Fruit fly (Drosophila melanogaster): ENCODE data around the gene ltl.
"Not testable (repeated sequence)": the region's sequence is repeated elsewhere in the genome, so short reads cannot be mapped to it uniquely, and the experiment has no call there.

ltl gene

dm6 chr3L:7518351-7519102 is at the start of gene ltl:
TSS of gene ltl (plus strand) at chr3L:7518997.
- TF ChIP-seq CG7101 (tag; optimal IDR thresholded peaks at IDR 0.05): no peak
- TF ChIP-seq cic (GFP tag; optimal IDR thresholded peaks at IDR 0.05): peak; percentile 18

dm6 chr3L:7470202-7470601 is 48.6 kb upstream of the ltl start, which contains the start of gene CG8543:
TSS of gene CG8543 (minus strand) at chr3L:7470302.
- no peak for TF ChIP-seq CG7045 (GFP tag; optimal IDR thresholded peaks at IDR 0.05)
- TF ChIP-seq CG12768 (GFP tag; optimal IDR thresholded peaks at IDR 0.05): no peak
- no peak for TF ChIP-seq cic (GFP tag; optimal IDR thresholded peaks at IDR 0.05)
- TF ChIP-seq kay (GFP tag; ENCODE audit: borderline replicate concordance): no peak
- TF ChIP-seq CG1620 (GFP tag; optimal IDR thresholded peaks at IDR 0.05): no peak
- TF ChIP-seq Mnt (GFP tag; optimal IDR thresholded peaks at IDR 0.05): no peak
- no peak for TF ChIP-seq Hr96 (GFP tag; optimal IDR thresholded peaks at IDR 0.05)
- TF ChIP-seq pad (GFP tag; optimal IDR thresholded peaks at IDR 0.05): no peak

dm6 chr3L:7471259-7471658 is 47.5 kb upstream of the ltl start, which contains the start of gene CG8541:
TSS of gene CG8541 (plus strand) at chr3L:7471559.
- no peak for TF ChIP-seq toe (GFP tag; optimal IDR thresholded peaks at IDR 0.05)
- no peak for TF ChIP-seq cnc (optimal IDR thresholded peaks at IDR 0.05)
- TF ChIP-seq Clk (GFP tag; optimal IDR thresholded peaks at IDR 0.05): no peak
- TF ChIP-seq CG7045 (GFP tag; optimal IDR thresholded peaks at IDR 0.05): no peak
- no peak for TF ChIP-seq cic (GFP tag; optimal IDR thresholded peaks at IDR 0.05)
- TF ChIP-seq kay (GFP tag; ENCODE audit: borderline replicate concordance): no peak
- no peak for TF ChIP-seq CG11617 (GFP tag; optimal IDR thresholded peaks at IDR 0.05)
- TF ChIP-seq ovo (GFP tag; optimal IDR thresholded peaks at IDR 0.05): no peak

DNA sequence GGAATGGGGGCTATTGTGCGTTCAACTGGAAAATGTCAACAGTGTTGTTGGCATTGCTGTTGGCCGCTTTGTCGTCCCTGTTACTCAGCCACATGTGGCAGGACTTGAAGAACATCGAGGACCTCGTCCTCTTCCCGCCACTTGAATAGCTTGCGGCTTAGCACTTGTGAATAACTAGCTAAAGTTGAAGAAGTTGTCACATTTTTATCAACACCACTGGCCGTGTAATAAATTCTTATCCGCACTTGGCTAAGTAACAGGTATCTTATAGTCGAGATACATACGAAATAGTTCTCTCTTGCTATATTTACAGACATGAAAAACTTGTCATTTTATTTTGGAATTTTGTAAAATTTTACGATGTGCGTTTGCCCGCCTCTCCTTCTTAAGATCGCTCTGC is 43.5 kb upstream of the ltl start, which contains the start of gene CG43292:
Gene CG43292, plus strand, starts transcription at position 301 of the 400 bp plus-strand sequence.
- TF ChIP-seq CG1620 (GFP tag; optimal IDR thresholded peaks at IDR 0.05): no peak

DNA sequence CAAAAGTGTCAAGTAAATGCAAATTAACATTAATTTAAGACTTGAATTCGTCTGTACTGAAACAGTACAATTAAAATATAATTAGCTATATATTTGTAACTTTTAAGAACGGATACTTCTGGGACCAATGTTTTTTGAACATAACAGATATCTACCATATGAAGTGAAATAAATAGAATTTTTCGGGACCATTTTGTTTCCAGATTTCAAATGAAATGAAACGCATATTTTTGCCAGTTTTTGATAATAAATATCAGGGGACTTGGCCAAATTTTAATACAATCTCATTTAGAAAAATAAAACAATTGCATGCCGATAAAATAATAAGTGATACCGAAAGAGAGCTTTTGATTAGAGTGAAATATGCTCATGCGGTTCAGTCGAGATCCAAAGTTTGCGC is 33.1 kb upstream of the ltl start, which contains the start of gene mthl6:
Gene mthl6, plus strand, starts transcription at position 301 of the 400 bp plus-strand sequence.
- TF ChIP-seq Hr96 (GFP tag; optimal IDR thresholded peaks at IDR 0.05) (no peak), kay (GFP tag; ENCODE audit: borderline replicate concordance) (peak; percentile 22), CG1620 (GFP tag; optimal IDR thresholded peaks at IDR 0.05) (no peak)

DNA sequence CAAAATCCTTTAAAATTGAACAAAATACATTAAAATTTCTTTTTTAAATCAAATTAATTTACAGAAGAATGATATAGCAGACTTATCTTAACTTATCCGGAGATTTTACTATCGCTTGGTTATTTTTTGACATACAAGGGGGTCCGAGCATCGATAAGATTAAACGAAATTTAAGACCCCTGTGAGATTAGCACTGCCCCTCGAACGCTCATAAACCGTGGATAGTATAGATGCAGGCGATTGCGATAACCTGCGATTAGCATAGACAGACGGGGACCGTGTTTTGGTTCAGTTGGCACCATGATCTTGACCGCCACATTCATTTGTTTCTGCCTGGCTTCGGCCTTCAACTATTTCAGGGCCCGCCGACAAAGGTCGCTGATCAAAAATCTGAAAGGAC is 27.2 kb upstream of the ltl start, which contains the start of gene Cyp316a1:
Gene Cyp316a1, plus strand, starts transcription at position 301 of the 400 bp plus-strand sequence.
- TF ChIP-seq CG5204 (GFP tag; optimal IDR thresholded peaks at IDR 0.05): no peak
- TF ChIP-seq Crg-1 (GFP tag; optimal IDR thresholded peaks at IDR 0.05): no peak
- no peak for TF ChIP-seq CG7045 (GFP tag; optimal IDR thresholded peaks at IDR 0.05)
- TF ChIP-seq cnc (optimal IDR thresholded peaks at IDR 0.05): no peak
- TF ChIP-seq CG11617 (GFP tag; optimal IDR thresholded peaks at IDR 0.05): no peak
- no peak for TF ChIP-seq bab1 (GFP tag; optimal IDR thresholded peaks at IDR 0.05)
- TF ChIP-seq CG7101 (tag; optimal IDR thresholded peaks at IDR 0.05): no peak
- TF ChIP-seq Clk (GFP tag; optimal IDR thresholded peaks at IDR 0.05): no peak
- no peak for TF ChIP-seq toe (GFP tag; optimal IDR thresholded peaks at IDR 0.05)
- no peak for TF ChIP-seq CG14711 (tag; optimal IDR thresholded peaks at IDR 0.05)
- no peak for TF ChIP-seq ovo (GFP tag; optimal IDR thresholded peaks at IDR 0.05)
- TF ChIP-seq Hr96 (GFP tag; optimal IDR thresholded peaks at IDR 0.05): no peak
- TF ChIP-seq CG12768 (GFP tag; optimal IDR thresholded peaks at IDR 0.05): no peak
- TF ChIP-seq kay (GFP tag; ENCODE audit: borderline replicate concordance): no peak
- TF ChIP-seq tj (GFP tag; optimal IDR thresholded peaks at IDR 0.05): no peak
- TF ChIP-seq Mnt (GFP tag; optimal IDR thresholded peaks at IDR 0.05): no peak
- TF ChIP-seq pad (GFP tag; optimal IDR thresholded peaks at IDR 0.05): no peak

DNA sequence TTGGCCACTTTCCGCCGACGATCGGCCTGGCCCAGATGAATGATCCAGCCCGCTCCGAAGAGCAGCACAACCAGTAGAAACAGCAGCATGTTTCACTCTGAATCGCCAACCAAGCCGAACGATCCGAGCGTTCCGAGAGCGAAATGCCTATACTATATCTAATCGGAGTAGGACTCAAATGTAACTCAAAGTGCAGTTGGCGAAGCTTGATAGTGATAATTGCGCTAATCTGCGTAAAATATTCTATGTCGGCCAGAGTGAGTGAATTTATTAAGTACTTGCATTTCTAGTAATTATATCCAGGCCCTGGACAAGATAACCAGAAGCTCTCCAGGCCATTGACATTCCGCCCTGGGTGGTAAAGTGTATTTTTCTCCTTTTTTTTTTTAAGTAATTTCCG is 22.7 kb upstream of the ltl start, which contains the start of gene Cyp4d8:
Gene Cyp4d8, minus strand, starts transcription at position 101 of the 400 bp plus-strand sequence.
- TF ChIP-seq cic (GFP tag; optimal IDR thresholded peaks at IDR 0.05) (peak; percentile 23), tj (GFP tag; optimal IDR thresholded peaks at IDR 0.05) (no peak)

DNA sequence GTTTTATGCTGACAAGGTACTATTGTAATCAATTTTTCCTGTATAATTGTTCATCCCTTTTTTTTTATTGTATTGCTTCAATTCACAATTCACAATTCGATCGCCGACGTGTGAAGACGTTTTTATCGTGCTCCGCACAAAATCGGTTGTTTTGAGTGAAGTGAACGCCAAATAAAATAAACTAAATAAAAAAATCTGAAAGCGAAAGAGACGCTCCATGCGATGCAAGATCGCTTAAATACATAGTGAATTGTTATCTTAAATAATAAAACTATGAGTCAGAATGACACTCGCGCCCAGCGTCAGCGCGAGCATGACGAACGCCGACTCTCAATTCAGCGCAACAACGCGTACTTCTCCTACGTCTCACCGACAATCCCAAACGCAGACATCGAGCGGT is 20.1 kb upstream of the ltl start, which contains the start of gene CG8539:
Gene CG8539, minus strand, starts transcription at position 101 of the 400 bp plus-strand sequence.
- not testable (repeated sequence) for TF ChIP-seq CG7045 (GFP tag; optimal IDR thresholded peaks at IDR 0.05); Mnt (GFP tag; optimal IDR thresholded peaks at IDR 0.05); kay (GFP tag; ENCODE audit: borderline replicate concordance)
